Worm (Caenorhabditis elegans) whole organism, L1 larva: ENCODE data around the gene W04H10.6.
"Not testable (repeated sequence)": the region's sequence is repeated elsewhere in the genome, so short reads cannot be mapped to it uniquely, and the experiment has no call there.

Source experiments
- ama-1 ChIP-seq: fragments of 150-350 bp; optimal IDR thresholded peaks from 2 replicates; lab custom pipeline; 2014
- blmp-1 ChIP-seq: fragments of 150-350 bp; optimal IDR thresholded peaks from 2 replicates; lab custom pipeline; 2014; ENCODE audit warnings: missing biosample characterization, missing genetic modification characterization
- ceh-63 ChIP-seq: fragments of 200-800 bp; sonication (Bioruptor generic); optimal IDR thresholded peaks from 2 replicates; lab custom pipeline; 2018; ENCODE audit warnings: mild to moderate bottlenecking, missing genetic modification characterization, missing compliant biosample characterization
- dsc-1 ChIP-seq: sonication (generic microtip); optimal IDR thresholded peaks from 2 replicates; lab custom pipeline; 2016; ENCODE audit warnings: mild to moderate bottlenecking, missing genetic modification characterization, missing compliant biosample characterization
- efl-1 ChIP-seq, 4 experiments: fragments of 150-350 bp; optimal IDR thresholded peaks in 3 of 4; peaks in 1 of 4; 1 replicate in 1 of 4; 2 replicates in 3 of 4; lab custom pipeline; 2014; ENCODE audit warnings: missing biosample characterization in 2 of 4, missing genetic modification characterization in 2 of 4, missing genetic modification reagents in 2 of 4
- egl-27 ChIP-seq, 2 experiments: fragments of 150-350 bp in 1 of 2; sonication (generic microtip); optimal IDR thresholded peaks; 3 replicates each; lab custom pipeline; 2017 to 2018; ENCODE audit warnings: missing biosample characterization in 2 of 2, missing genetic modification characterization in 2 of 2, missing genetic modification reagents in 2 of 2
- ets-5 ChIP-seq: fragments of 200-800 bp; sonication (Bioruptor generic); IDR thresholded peaks from 2 replicates; pipeline ENCODE4 v1.3.6; 2022; ENCODE audit warnings: missing genetic modification characterization, missing compliant biosample characterization
- fos-1 ChIP-seq: fragments of 150-350 bp; optimal IDR thresholded peaks from 2 replicates; lab custom pipeline; 2014; ENCODE audit warnings: missing biosample characterization, missing genetic modification characterization
- hlh-17 ChIP-seq: fragments of 200-800 bp; sonication (Bioruptor generic); optimal IDR thresholded peaks from 2 replicates; lab custom pipeline; 2018; ENCODE audit warnings: missing genetic modification characterization, mild to moderate bottlenecking, missing compliant biosample characterization, moderate library complexity, borderline replicate concordance
- irx-1 ChIP-seq: sonication (generic microtip); optimal IDR thresholded peaks from 2 replicates; lab custom pipeline; 2016; ENCODE audit warnings: missing genetic modification characterization, missing compliant biosample characterization
- jun-1 ChIP-seq: fragments of 150-350 bp; optimal IDR thresholded peaks from 2 replicates; lab custom pipeline; 2014; ENCODE audit warnings: missing biosample characterization, missing genetic modification reagents, missing genetic modification characterization
- lin-13 ChIP-seq: fragments of 150-350 bp; optimal IDR thresholded peaks from 2 replicates; lab custom pipeline; 2014; ENCODE audit warnings: missing biosample characterization, missing genetic modification reagents, missing genetic modification characterization
- lin-14 ChIP-seq: fragments of 200-800 bp; sonication (Bioruptor generic); optimal IDR thresholded peaks from 2 replicates; lab custom pipeline; 2018; ENCODE audit warnings: mild to moderate bottlenecking, missing genetic modification characterization, moderate library complexity, missing compliant biosample characterization
- lin-15B ChIP-seq: fragments of 150-350 bp; sonication (generic microtip); optimal IDR thresholded peaks from 3 replicates; lab custom pipeline; 2014; ENCODE audit warnings: missing biosample characterization, missing genetic modification characterization
- lin-39 ChIP-seq: fragments of 150-350 bp; optimal IDR thresholded peaks from 2 replicates; lab custom pipeline; 2014; ENCODE audit warnings: missing biosample characterization, missing genetic modification reagents, missing genetic modification characterization
- lir-3 ChIP-seq: sonication (generic microtip); optimal IDR thresholded peaks from 2 replicates; lab custom pipeline; 2016; ENCODE audit warnings: mild to moderate bottlenecking, missing genetic modification characterization, moderate library complexity, missing compliant biosample characterization; ENCODE audit not compliant: poor library complexity
- mef-2 ChIP-seq: fragments of 150-350 bp; optimal IDR thresholded peaks from 2 replicates; lab custom pipeline; 2014; ENCODE audit warnings: missing biosample characterization, missing genetic modification characterization
- mep-1 ChIP-seq: fragments of 150-350 bp; optimal IDR thresholded peaks from 2 replicates; lab custom pipeline; 2014; ENCODE audit warnings: missing biosample characterization, missing genetic modification characterization
- nhr-19 ChIP-seq: fragments of 200-800 bp; sonication (Bioruptor generic); conservative IDR thresholded peaks from 2 replicates; pipeline ENCODE4 v1.3.6; 2022; ENCODE audit warnings: missing genetic modification characterization, missing compliant biosample characterization
- nhr-47 ChIP-seq: sonication (generic microtip); optimal IDR thresholded peaks from 2 replicates; lab custom pipeline; 2016; ENCODE audit warnings: mild to moderate bottlenecking, missing genetic modification characterization, moderate library complexity, missing compliant biosample characterization
- nhr-71 ChIP-seq: sonication (generic microtip); optimal IDR thresholded peaks from 2 replicates; lab custom pipeline; 2016; ENCODE audit warnings: mild to moderate bottlenecking, missing genetic modification characterization, moderate library complexity, missing compliant biosample characterization
- nhr-76 ChIP-seq: sonication (generic microtip); optimal IDR thresholded peaks from 2 replicates; lab custom pipeline; 2017; ENCODE audit warnings: missing biosample characterization, missing genetic modification characterization
- nhr-84 ChIP-seq: sonication (generic microtip); optimal IDR thresholded peaks from 2 replicates; lab custom pipeline; 2017; ENCODE audit warnings: missing biosample characterization, missing genetic modification characterization
- rnt-1 ChIP-seq: sonication (generic microtip); optimal IDR thresholded peaks from 2 replicates; lab custom pipeline; 2016; ENCODE audit warnings: mild to moderate bottlenecking, missing genetic modification characterization, moderate library complexity, missing compliant biosample characterization
- skn-1 ChIP-seq: fragments of 150-350 bp; optimal IDR thresholded peaks from 2 replicates; lab custom pipeline; 2014; ENCODE audit warnings: missing biosample characterization, missing genetic modification characterization
- snpc-4 ChIP-seq: fragments of 150-350 bp; optimal IDR thresholded peaks from 2 replicates; lab custom pipeline; 2014; ENCODE audit warnings: missing biosample characterization, missing genetic modification characterization
- sptf-1 ChIP-seq: fragments of 150-350 bp; optimal IDR thresholded peaks from 2 replicates; lab custom pipeline; 2014; ENCODE audit warnings: missing biosample characterization, missing genetic modification characterization
- swsn-7 ChIP-seq: sonication (generic microtip); optimal IDR thresholded peaks from 2 replicates; lab custom pipeline; 2016; ENCODE audit warnings: missing genetic modification characterization, missing compliant biosample characterization
- tbx-2 ChIP-seq: sonication (generic microtip); optimal IDR thresholded peaks from 2 replicates; lab custom pipeline; 2016; ENCODE audit warnings: missing genetic modification characterization, missing compliant biosample characterization
- tlp-1 ChIP-seq: fragments of 150-350 bp; optimal IDR thresholded peaks from 2 replicates; lab custom pipeline; 2014; ENCODE audit warnings: missing biosample characterization, missing genetic modification characterization
- unc-30 ChIP-seq: sonication (generic microtip); optimal IDR thresholded peaks from 2 replicates; lab custom pipeline; 2017; ENCODE audit warnings: missing biosample characterization, missing genetic modification characterization
- unc-86 ChIP-seq: sonication (generic microtip); optimal IDR thresholded peaks from 2 replicates; lab custom pipeline; 2016; ENCODE audit warnings: missing genetic modification characterization, missing compliant biosample characterization
- unc-98 ChIP-seq: fragments of 200-800 bp; sonication (Bioruptor generic); IDR thresholded peaks from 2 replicates; pipeline ENCODE4 v1.3.6; 2022; ENCODE audit warnings: missing genetic modification characterization, missing compliant biosample characterization
- vab-15 ChIP-seq: sonication (generic microtip); optimal IDR thresholded peaks from 2 replicates; lab custom pipeline; 2017; ENCODE audit warnings: missing genotype, mild to moderate bottlenecking, missing genetic modification characterization, missing compliant biosample characterization
- xbp-1 ChIP-seq: sonication (generic microtip); optimal IDR thresholded peaks from 2 replicates; lab custom pipeline; 2016; ENCODE audit warnings: missing genetic modification characterization, missing compliant biosample characterization
- zag-1 ChIP-seq: fragments of 150-350 bp; optimal IDR thresholded peaks from 2 replicates; lab custom pipeline; 2014; ENCODE audit warnings: missing biosample characterization, missing genetic modification characterization

Gene W04H10.6

ce11 chrII:601305-601704 lies 6.9 kb downstream of the W04H10.6 start (continued):
- TF ChIP-seq efl-1 (optimal IDR thresholded peaks at IDR 0.05; lab: Kevin White, UChicago) (peak; percentile 53 to 57), efl-1 (GFP tag; optimal IDR thresholded peaks at IDR 0.05 in 1 of 2; lab: Kevin White, UChicago) (peak; percentile 39 to 93), lin-13 (GFP tag; lab: Kevin White, UChicago) (peak; percentile 38), unc-98 (GFP tag; lab: Robert Waterston, UW) (no peak), rnt-1 (tag; lab: Kevin White, UChicago) (no peak), sptf-1 (no peak), tbx-2 (tag; lab: Kevin White, UChicago) (peak; percentile 30), unc-86 (tag; lab: Kevin White, UChicago) (peak; percentile 91), mep-1 (tag; lab: Kevin White, UChicago) (peak; percentile 51), xbp-1 (tag; lab: Kevin White, UChicago) (peak; percentile 34), snpc-4 (tag; lab: Kevin White, UChicago) (no peak), zag-1 (no peak), lin-39 (tag; lab: Kevin White, UChicago) (no peak), irx-1 (tag; lab: Kevin White, UChicago) (no peak), unc-30 (tag; lab: Kevin White, UChicago) (no peak), tlp-1 (tag; lab: Kevin White, UChicago) (no peak), blmp-1 (no peak), vab-15 (no peak), fos-1 (tag; lab: Kevin White, UChicago) (no peak), ceh-63 (no peak), nhr-84 (no peak), ets-5 (no peak), lir-3 (peak; percentile 31), lin-15B (tag; lab: Kevin White, UChicago) (no peak), hlh-17 (GFP tag; lab: Kevin White, UChicago) (no peak), nhr-47 (tag; lab: Kevin White, UChicago) (peak; percentile 60), mef-2 (tag; lab: Kevin White, UChicago) (no peak), nhr-19 (GFP tag; lab: Robert Waterston, UW) (peak; percentile 12; the same call in 1 of the 2 replicates), jun-1 (tag; lab: Kevin White, UChicago) (no peak), swsn-7 (tag; lab: Kevin White, UChicago) (peak; percentile 49), ama-1 (lab: Kevin White, UChicago) (no peak), lin-14 (GFP tag; lab: Kevin White, UChicago) (peak; percentile 71)

ce11 chrII:596702-597101 lies 11.5 kb downstream of the W04H10.6 start:
- no peak for TF ChIP-seq nhr-71 (tag; lab: Kevin White, UChicago)
- TF ChIP-seq efl-1 (optimal IDR thresholded peaks at IDR 0.05; lab: Kevin White, UChicago), result no peak
- TF ChIP-seq efl-1 (GFP tag; optimal IDR thresholded peaks at IDR 0.05 in 1 of 2; lab: Kevin White, UChicago), result peak in 1 of 2 experiments; percentile 49

- not testable (repeated sequence) for TF ChIP-seq skn-1 (tag; lab: Kevin White, UChicago); dsc-1; ama-1 (lab: Kevin White, UChicago)
These were observed 15.0 kb downstream of the W04H10.6 start, which contains the start of gene W08F4.1 for ce11 chrII:593221-593620. W08F4.1 (plus strand) TSS chrII:593521.

ce11 chrII:591110-591509 lies 17.1 kb downstream of the W04H10.6 start, which contains the start of gene W08F4.10:
W08F4.10 (minus strand) TSS chrII:591210.
- TF ChIP-seq nhr-76, result no peak
- no peak for TF ChIP-seq egl-27 (tag; optimal IDR thresholded peaks at IDR 0.05; lab: Kevin White, UChicago)
- TF ChIP-seq efl-1 (optimal IDR thresholded peaks at IDR 0.05; lab: Kevin White, UChicago), result no peak
- peak in 1 of 2 experiments; percentile 13 for TF ChIP-seq efl-1 (GFP tag; optimal IDR thresholded peaks at IDR 0.05 in 1 of 2; lab: Kevin White, UChicago)
